Worm (Caenorhabditis elegans) whole organism, mixed stage, embryonic: ENCODE data around the gene Y41D4B.1.

Source experiments
- M03D4.4 ChIP-seq: sonication (generic microtip); optimal IDR thresholded peaks from 2 replicates; lab custom pipeline; 2017; ENCODE audit warnings: mild to moderate bottlenecking, missing genetic modification characterization, missing compliant biosample characterization
- bed-3 ChIP-seq: fragments of 200-800 bp; sonication (Bioruptor generic); optimal IDR thresholded peaks from 3 replicates; lab custom pipeline; 2018; ENCODE audit warnings: mild to moderate bottlenecking, missing genetic modification characterization, moderate library complexity, missing compliant biosample characterization
- blmp-1 ChIP-seq: fragments of 150-350 bp; optimal IDR thresholded peaks from 2 replicates; lab custom pipeline; 2014; ENCODE audit warnings: missing biosample characterization, missing genetic modification characterization
- ceh-39 ChIP-seq: fragments of 150-350 bp; optimal IDR thresholded peaks from 2 replicates; lab custom pipeline; 2014; ENCODE audit warnings: missing biosample characterization, missing genetic modification characterization
- ceh-43 ChIP-seq: fragments of 200-800 bp; sonication (Bioruptor generic); optimal IDR thresholded peaks from 2 replicates; lab custom pipeline; 2018; ENCODE audit warnings: mild to moderate bottlenecking, missing genetic modification characterization, moderate library complexity, missing compliant biosample characterization
- ceh-83 ChIP-seq: fragments of 200-800 bp; sonication (Bioruptor generic); optimal IDR thresholded peaks from 2 replicates; lab custom pipeline; 2018; ENCODE audit warnings: mild to moderate bottlenecking, missing genetic modification characterization, missing compliant biosample characterization
- ces-1 ChIP-seq: fragments of 150-350 bp; optimal IDR thresholded peaks from 2 replicates; lab custom pipeline; 2014; ENCODE audit warnings: missing biosample characterization, missing genetic modification reagents, missing genetic modification characterization
- cnd-1 ChIP-seq: fragments of 200-800 bp; sonication (Bioruptor generic); optimal IDR thresholded peaks from 2 replicates; lab custom pipeline; 2018; ENCODE audit warnings: mild to moderate bottlenecking, missing genetic modification characterization, missing compliant biosample characterization
- drap-1 ChIP-seq: fragments of 200-800 bp; sonication (Bioruptor generic); optimal IDR thresholded peaks from 3 replicates; lab custom pipeline; 2018; ENCODE audit warnings: mild to moderate bottlenecking, missing genetic modification characterization, missing compliant biosample characterization
- elt-1 ChIP-seq: sonication (generic microtip); optimal IDR thresholded peaks from 2 replicates; lab custom pipeline; 2017; ENCODE audit warnings: missing genetic modification characterization, mild to moderate bottlenecking, missing compliant biosample characterization, antibody characterized with exemption, moderate library complexity, borderline replicate concordance; ENCODE audit not compliant: insufficient read depth
- elt-3 ChIP-seq: fragments of 150-350 bp; optimal IDR thresholded peaks from 2 replicates; lab custom pipeline; 2014; ENCODE audit warnings: missing biosample characterization, missing genetic modification characterization
- flh-1 ChIP-seq: fragments of 200-800 bp; sonication (Bioruptor generic); optimal IDR thresholded peaks from 2 replicates; lab custom pipeline; 2018; ENCODE audit warnings: mild to moderate bottlenecking, missing genetic modification characterization, moderate library complexity, missing compliant biosample characterization
- ham-2 ChIP-seq: fragments of 200-800 bp; sonication (Bioruptor generic); optimal IDR thresholded peaks from 2 replicates; lab custom pipeline; 2018; ENCODE audit warnings: mild to moderate bottlenecking, missing genetic modification characterization, missing compliant biosample characterization
- hlh-1 ChIP-seq: fragments of 150-350 bp; optimal IDR thresholded peaks from 2 replicates; lab custom pipeline; 2014; ENCODE audit warnings: missing biosample characterization, missing genetic modification reagents, missing genetic modification characterization
- lin-13 ChIP-seq: fragments of 150-350 bp; optimal IDR thresholded peaks from 2 replicates; lab custom pipeline; 2014; ENCODE audit warnings: missing biosample characterization, missing genetic modification characterization
- lsy-2 ChIP-seq: fragments of 150-350 bp; optimal IDR thresholded peaks from 2 replicates; lab custom pipeline; 2014; ENCODE audit warnings: missing biosample characterization, missing genetic modification characterization
- mab-5 ChIP-seq: fragments of 150-350 bp; optimal IDR thresholded peaks from 2 replicates; lab custom pipeline; 2014; ENCODE audit warnings: missing biosample characterization, missing genetic modification characterization
- mep-1 ChIP-seq: fragments of 150-350 bp; optimal IDR thresholded peaks from 2 replicates; lab custom pipeline; 2017; ENCODE audit warnings: missing biosample characterization, missing genetic modification reagents, missing genetic modification characterization, inconsistent platforms
- mls-2 ChIP-seq: sonication (generic microtip); optimal IDR thresholded peaks from 2 replicates; lab custom pipeline; 2016; ENCODE audit warnings: mild to moderate bottlenecking, missing genetic modification characterization, moderate library complexity, missing compliant biosample characterization
- nhr-12 ChIP-seq: fragments of 150-350 bp; optimal IDR thresholded peaks from 2 replicates; lab custom pipeline; 2014; ENCODE audit warnings: missing biosample characterization, missing genetic modification characterization
- nhr-237 ChIP-seq: fragments of 150-350 bp; optimal IDR thresholded peaks from 2 replicates; lab custom pipeline; 2014; ENCODE audit warnings: missing biosample characterization, missing genetic modification characterization
- nhr-28 ChIP-seq: fragments of 150-350 bp; optimal IDR thresholded peaks from 2 replicates; lab custom pipeline; 2014; ENCODE audit warnings: missing biosample characterization, missing genetic modification characterization
- sem-2 ChIP-seq: fragments of 200-800 bp; sonication (Bioruptor generic); optimal IDR thresholded peaks from 2 replicates; lab custom pipeline; 2018; ENCODE audit warnings: mild to moderate bottlenecking, missing genetic modification characterization, missing compliant biosample characterization
- snpc-4 ChIP-seq: fragments of 150-350 bp; optimal IDR thresholded peaks from 2 replicates; lab custom pipeline; 2014; ENCODE audit warnings: missing biosample characterization, missing genetic modification characterization
- sptf-1 ChIP-seq: sonication (generic microtip); optimal IDR thresholded peaks from 2 replicates; lab custom pipeline; 2017; ENCODE audit warnings: mild to moderate bottlenecking, missing genetic modification characterization, moderate library complexity, missing compliant biosample characterization
- tbx-8 ChIP-seq: fragments of 200-800 bp; sonication (Bioruptor generic); optimal IDR thresholded peaks from 2 replicates; lab custom pipeline; 2018; ENCODE audit warnings: mild to moderate bottlenecking, missing genetic modification characterization, moderate library complexity, missing compliant biosample characterization
- unc-120 ChIP-seq: sonication (generic microtip); optimal IDR thresholded peaks from 2 replicates; lab custom pipeline; 2017; ENCODE audit warnings: missing genetic modification characterization, missing compliant biosample characterization; ENCODE audit not compliant: poor library complexity, severe bottlenecking
- unc-39 ChIP-seq: fragments of 150-350 bp; optimal IDR thresholded peaks from 2 replicates; lab custom pipeline; 2014; ENCODE audit warnings: missing biosample characterization, missing genetic modification characterization
- unc-62 ChIP-seq: fragments of 150-350 bp; optimal IDR thresholded peaks from 2 replicates; lab custom pipeline; 2014; ENCODE audit warnings: missing biosample characterization, missing genetic modification reagents, missing genetic modification characterization
- zip-8 ChIP-seq: fragments of 150-350 bp; optimal IDR thresholded peaks from 2 replicates; lab custom pipeline; 2014; ENCODE audit warnings: missing biosample characterization, missing genetic modification characterization
- ztf-11 ChIP-seq: fragments of 150-350 bp; optimal IDR thresholded peaks from 2 replicates; lab custom pipeline; 2014; ENCODE audit warnings: missing biosample characterization, missing genetic modification characterization

Gene Y41D4B.1

ce11 chrIV:1660735-1661134 is 11.8 kb upstream of the Y41D4B.1 start:
- no peak for TF ChIP-seq unc-120 (tag; lab: Kevin White, UChicago)
- no peak for TF ChIP-seq mls-2 (tag; lab: Kevin White, UChicago)
- no peak for TF ChIP-seq drap-1
- TF ChIP-seq unc-62, result no peak
- no peak for TF ChIP-seq flh-1 (GFP tag; lab: Kevin White, UChicago)
- TF ChIP-seq lsy-2 (tag; lab: Kevin White, UChicago), result no peak
- no peak for TF ChIP-seq ham-2 (GFP tag; lab: Kevin White, UChicago)
- no peak for TF ChIP-seq nhr-237

- no peak for TF ChIP-seq ceh-43
- no peak for TF ChIP-seq elt-1 (tag; lab: Kevin White, UChicago)
- TF ChIP-seq mep-1 (tag; lab: Kevin White, UChicago), result no peak
- no peak for TF ChIP-seq hlh-1
- TF ChIP-seq lin-13 (tag; lab: Kevin White, UChicago), result no peak
- no peak for TF ChIP-seq tbx-8 (GFP tag; lab: Kevin White, UChicago)
- TF ChIP-seq unc-62, result no peak
- no peak for TF ChIP-seq unc-120 (tag; lab: Kevin White, UChicago)
These were observed 9.6 kb upstream of the Y41D4B.1 start for ce11 chrIV:1662872-1663271.

- TF ChIP-seq unc-39 (tag; lab: Kevin White, UChicago) (no peak), unc-120 (tag; lab: Kevin White, UChicago) (no peak), elt-1 (tag; lab: Kevin White, UChicago) (no peak), unc-62 (no peak), nhr-237 (no peak), blmp-1 (tag; lab: Kevin White, UChicago) (no peak), bed-3 (GFP tag; lab: Kevin White, UChicago) (no peak), ztf-11 (no peak), nhr-28 (tag; lab: Kevin White, UChicago) (no peak), nhr-12 (tag; lab: Kevin White, UChicago) (no peak), drap-1 (no peak), M03D4.4 (tag; lab: Kevin White, UChicago) (no peak), mab-5 (tag; lab: Kevin White, UChicago) (no peak), lin-13 (tag; lab: Kevin White, UChicago) (no peak), sptf-1 (no peak), zip-8 (tag; lab: Kevin White, UChicago) (no peak), hlh-1 (no peak), ceh-83 (no peak), lsy-2 (tag; lab: Kevin White, UChicago) (no peak), cnd-1 (no peak)
These were observed 4.4 kb downstream of the Y41D4B.1 start for ce11 chrIV:1676926-1677325.

- TF ChIP-seq sem-2 (GFP tag; lab: Kevin White, UChicago), result no peak
- no peak for TF ChIP-seq bed-3 (GFP tag; lab: Kevin White, UChicago)
- no peak for TF ChIP-seq ceh-83
- no peak for TF ChIP-seq flh-1 (GFP tag; lab: Kevin White, UChicago)
- TF ChIP-seq unc-62, result no peak
- TF ChIP-seq nhr-28 (tag; lab: Kevin White, UChicago), result no peak
- TF ChIP-seq mep-1 (tag; lab: Kevin White, UChicago), result no peak
- no peak for TF ChIP-seq sptf-1
- TF ChIP-seq unc-120 (tag; lab: Kevin White, UChicago), result no peak
- TF ChIP-seq elt-1 (tag; lab: Kevin White, UChicago), result no peak
- no peak for TF ChIP-seq hlh-1
- no peak for TF ChIP-seq ces-1 (GFP tag; lab: Kevin White, UChicago)
- no peak for TF ChIP-seq snpc-4 (tag; lab: Kevin White, UChicago)
- TF ChIP-seq mab-5 (tag; lab: Kevin White, UChicago), result no peak
- TF ChIP-seq drap-1, result no peak
- TF ChIP-seq elt-3 (tag; lab: Kevin White, UChicago), result no peak
- TF ChIP-seq lin-13 (tag; lab: Kevin White, UChicago), result no peak
These were observed 6.7 kb downstream of the Y41D4B.1 start for ce11 chrIV:1679227-1679626.

ce11 chrIV:1682066-1682465 is 9.6 kb downstream of the Y41D4B.1 start, which contains the start of gene Y41D4B.24:
Y41D4B.24 (minus strand) TSS chrIV:1682166.
- TF ChIP-seq ceh-83 (no peak), hlh-1 (no peak), nhr-28 (tag; lab: Kevin White, UChicago) (no peak), ceh-39 (tag; lab: Kevin White, UChicago) (no peak), nhr-237 (no peak), ztf-11 (no peak), mab-5 (tag; lab: Kevin White, UChicago) (no peak), ham-2 (GFP tag; lab: Kevin White, UChicago) (no peak), flh-1 (GFP tag; lab: Kevin White, UChicago) (no peak)
